Fruit fly (Drosophila melanogaster) S2 (cell line): ENCODE data around the gene Upf2.

Experiments
- CG8478 ChIP-seq: fragments of >200 bp; optimal IDR thresholded peaks from 2 replicates; lab custom pipeline; 2018
- CTCF ChIP-seq, 2 experiments: fragments of >200 bp; optimal IDR thresholded peaks; 2 replicates each; lab custom pipeline; 2018

- TF ChIP-seq CG8478 (lab: Kevin White, UChicago) (no peak), CTCF (optimal IDR thresholded peaks at IDR 0.05; lab: Kevin White, UChicago) (no peak)
Measured at dm6 chrX:8114476-8115342, 39.4 kb upstream of the Upf2 start.
